Worm (Caenorhabditis elegans) whole organism, L2 larva: ENCODE data around the gene aptf-4.
A peak's percentile ranks its signal among the peaks of the same experiment; 100 is the strongest.

Source experiments
- C34F6.9 ChIP-seq: fragments of 150-350 bp; optimal IDR thresholded peaks from 2 replicates; lab custom pipeline; 2014; ENCODE audit warnings: missing biosample characterization, missing genetic modification characterization
- F13H6.1 ChIP-seq: sonication (generic microtip); optimal IDR thresholded peaks from 2 replicates; lab custom pipeline; 2016; ENCODE audit warnings: missing genetic modification characterization, missing compliant biosample characterization
- R02D3.7 ChIP-seq: fragments of 150-350 bp; optimal IDR thresholded peaks from 2 replicates; lab custom pipeline; 2014; ENCODE audit warnings: missing biosample characterization, missing genetic modification characterization
- Y55F3AM.14 ChIP-seq: fragments of 200-800 bp; sonication (Bioruptor generic); optimal IDR thresholded peaks from 2 replicates; lab custom pipeline; 2018; ENCODE audit warnings: mild to moderate bottlenecking, missing genetic modification characterization, missing compliant biosample characterization
- ZK546.5 ChIP-seq: sonication (generic microtip); optimal IDR thresholded peaks from 2 replicates; lab custom pipeline; 2017; ENCODE audit warnings: missing biosample characterization, missing genetic modification characterization
- alr-1 ChIP-seq: fragments of 150-350 bp; optimal IDR thresholded peaks from 2 replicates; lab custom pipeline; 2014; ENCODE audit warnings: missing biosample characterization, missing genetic modification characterization
- aly-2 ChIP-seq: fragments of 150-350 bp; optimal IDR thresholded peaks from 2 replicates; lab custom pipeline; 2014; ENCODE audit warnings: missing biosample characterization, missing genetic modification characterization
- ama-1 ChIP-seq: fragments of 150-350 bp; optimal IDR thresholded peaks from 2 replicates; lab custom pipeline; 2018; ENCODE audit warnings: inconsistent platforms
- blmp-1 ChIP-seq: sonication (generic microtip); optimal IDR thresholded peaks from 2 replicates; lab custom pipeline; 2017; ENCODE audit warnings: missing genetic modification characterization, mild to moderate bottlenecking, missing compliant biosample characterization, antibody characterized with exemption, moderate library complexity; ENCODE audit not compliant: insufficient read depth
- ceh-16 ChIP-seq: fragments of 150-350 bp; optimal IDR thresholded peaks from 2 replicates; lab custom pipeline; 2014; ENCODE audit warnings: missing biosample characterization, missing genetic modification characterization
- ceh-82 ChIP-seq: fragments of 150-350 bp; optimal IDR thresholded peaks from 2 replicates; lab custom pipeline; 2014; ENCODE audit warnings: missing biosample characterization, missing genetic modification characterization
- crh-2 ChIP-seq: sonication (generic microtip); optimal IDR thresholded peaks from 2 replicates; lab custom pipeline; 2017; ENCODE audit warnings: missing biosample characterization, missing genetic modification characterization
- dmd-4 ChIP-seq: sonication (generic microtip); optimal IDR thresholded peaks from 2 replicates; lab custom pipeline; 2017; ENCODE audit warnings: missing biosample characterization, missing genetic modification characterization
- egl-27 ChIP-seq: sonication (generic microtip); optimal IDR thresholded peaks from 3 replicates; lab custom pipeline; 2017; ENCODE audit warnings: missing biosample characterization, missing genetic modification reagents, missing genetic modification characterization
- elt-1 ChIP-seq: fragments of 150-350 bp; optimal IDR thresholded peaks from 2 replicates; lab custom pipeline; 2014; ENCODE audit warnings: missing biosample characterization, missing genetic modification characterization
- elt-3 ChIP-seq: sonication (generic microtip); optimal IDR thresholded peaks from 2 replicates; lab custom pipeline; 2017; ENCODE audit warnings: missing biosample characterization, missing genetic modification characterization
- fos-1 ChIP-seq: fragments of 150-350 bp; optimal IDR thresholded peaks from 2 replicates; lab custom pipeline; 2014; ENCODE audit warnings: missing biosample characterization, missing genetic modification characterization
- gmeb-1 ChIP-seq: fragments of 150-350 bp; optimal IDR thresholded peaks from 2 replicates; lab custom pipeline; 2014; ENCODE audit warnings: missing biosample characterization, missing genetic modification characterization
- lin-11 ChIP-seq: fragments of 150-350 bp; sonication (generic microtip); optimal IDR thresholded peaks from 2 replicates; lab custom pipeline; 2014; ENCODE audit warnings: missing biosample characterization, missing genetic modification characterization, inconsistent platforms, mixed read lengths
- lin-13 ChIP-seq: fragments of 150-350 bp; optimal IDR thresholded peaks from 2 replicates; lab custom pipeline; 2014; ENCODE audit warnings: missing biosample characterization, missing genetic modification reagents, missing genetic modification characterization
- lin-39 ChIP-seq: fragments of 150-350 bp; optimal IDR thresholded peaks from 2 replicates; lab custom pipeline; 2014; ENCODE audit warnings: missing biosample characterization, missing genetic modification reagents, missing genetic modification characterization
- lsy-2 ChIP-seq, 2 experiments: fragments of 150-350 bp in 1 of 2; sonication (generic microtip) in 1 of 2; optimal IDR thresholded peaks; 2 replicates each; lab custom pipeline; 2014 to 2017; ENCODE audit warnings: missing biosample characterization in 2 of 2, missing genetic modification characterization in 2 of 2
- mab-5 ChIP-seq: fragments of 150-350 bp; optimal IDR thresholded peaks from 2 replicates; lab custom pipeline; 2014; ENCODE audit warnings: missing biosample characterization, missing genetic modification characterization
- mbf-1 ChIP-seq: sonication (generic microtip); optimal IDR thresholded peaks from 2 replicates; lab custom pipeline; 2017; ENCODE audit warnings: missing biosample characterization, missing genetic modification characterization
- mdl-1 ChIP-seq, 2 experiments: fragments of 150-350 bp in 1 of 2; sonication (generic microtip) in 1 of 2; optimal IDR thresholded peaks; 2 replicates each; lab custom pipeline; 2017; ENCODE audit warnings: missing biosample characterization in 2 of 2, missing genetic modification characterization in 2 of 2
- nhr-10 ChIP-seq: sonication (generic microtip); optimal IDR thresholded peaks from 2 replicates; lab custom pipeline; 2017; ENCODE audit warnings: missing biosample characterization, missing genetic modification characterization
- nhr-11 ChIP-seq: fragments of 150-350 bp; optimal IDR thresholded peaks from 2 replicates; lab custom pipeline; 2014; ENCODE audit warnings: missing biosample characterization, missing genetic modification characterization
- nhr-12 ChIP-seq: fragments of 150-350 bp; optimal IDR thresholded peaks from 2 replicates; lab custom pipeline; 2014; ENCODE audit warnings: missing biosample characterization, missing genetic modification characterization
- nhr-129 ChIP-seq: fragments of 150-350 bp; optimal IDR thresholded peaks from 2 replicates; lab custom pipeline; 2014; ENCODE audit warnings: missing biosample characterization, missing genetic modification characterization
- nhr-21 ChIP-seq: fragments of 150-350 bp; optimal IDR thresholded peaks from 2 replicates; lab custom pipeline; 2014; ENCODE audit warnings: missing biosample characterization, missing genetic modification characterization
- nhr-23 ChIP-seq: fragments of 150-350 bp; optimal IDR thresholded peaks from 2 replicates; lab custom pipeline; 2014; ENCODE audit warnings: missing biosample characterization, missing genetic modification reagents, missing genetic modification characterization
- nhr-237 ChIP-seq: fragments of 150-350 bp; optimal IDR thresholded peaks from 2 replicates; lab custom pipeline; 2014; ENCODE audit warnings: missing biosample characterization, missing genetic modification characterization
- nhr-25 ChIP-seq: fragments of 150-350 bp; sonication (generic microtip); optimal IDR thresholded peaks from 3 replicates; lab custom pipeline; 2014; ENCODE audit warnings: missing biosample characterization, missing genetic modification characterization
- nhr-6 ChIP-seq: fragments of 150-350 bp; optimal IDR thresholded peaks from 2 replicates; lab custom pipeline; 2014; ENCODE audit warnings: missing biosample characterization, missing genetic modification characterization
- nhr-77 ChIP-seq: fragments of 150-350 bp; optimal IDR thresholded peaks from 2 replicates; lab custom pipeline; 2014; ENCODE audit warnings: missing biosample characterization, missing genetic modification characterization
- peb-1 ChIP-seq: fragments of 150-350 bp; optimal IDR thresholded peaks from 2 replicates; lab custom pipeline; 2014; ENCODE audit warnings: missing biosample characterization, missing genetic modification characterization
- sem-4 ChIP-seq: fragments of 150-350 bp; optimal IDR thresholded peaks from 2 replicates; lab custom pipeline; 2014; ENCODE audit warnings: missing biosample characterization, missing genetic modification reagents, missing genetic modification characterization
- skn-1 ChIP-seq: sonication (generic microtip); optimal IDR thresholded peaks from 2 replicates; lab custom pipeline; 2017; ENCODE audit warnings: missing biosample characterization, missing genetic modification characterization
- sma-3 ChIP-seq: sonication (generic microtip); optimal IDR thresholded peaks from 2 replicates; lab custom pipeline; 2016; ENCODE audit warnings: missing genetic modification reagents, missing genetic modification characterization, missing compliant biosample characterization
- sma-9 ChIP-seq, 2 experiments: fragments of 150-350 bp in 1 of 2; sonication (generic microtip) in 1 of 2; optimal IDR thresholded peaks; 2 replicates each; lab custom pipeline; 2014 to 2016; ENCODE audit warnings: missing genetic modification characterization in 2 of 2, mild to moderate bottlenecking in 1 of 2, missing biosample characterization in 1 of 2, missing compliant biosample characterization in 1 of 2, missing genetic modification reagents in 1 of 2, moderate library complexity in 1 of 2
- snpc-4 ChIP-seq: fragments of 150-350 bp; optimal IDR thresholded peaks from 2 replicates; lab custom pipeline; 2014; ENCODE audit warnings: missing biosample characterization, missing genetic modification characterization
- unc-39 ChIP-seq: fragments of 150-350 bp; optimal IDR thresholded peaks from 2 replicates; lab custom pipeline; 2014; ENCODE audit warnings: missing biosample characterization, missing genetic modification characterization
- unc-55 ChIP-seq: fragments of 150-350 bp; sonication (generic microtip); optimal IDR thresholded peaks from 3 replicates; lab custom pipeline; 2014; ENCODE audit warnings: missing biosample characterization, missing genetic modification reagents, missing genetic modification characterization
- unc-62 ChIP-seq: fragments of 150-350 bp; optimal IDR thresholded peaks from 2 replicates; lab custom pipeline; 2014; ENCODE audit warnings: missing biosample characterization, missing genetic modification reagents, missing genetic modification characterization
- zag-1 ChIP-seq: fragments of 150-350 bp; optimal IDR thresholded peaks from 2 replicates; lab custom pipeline; 2014; ENCODE audit warnings: missing biosample characterization, missing genetic modification characterization
- ztf-1 ChIP-seq: fragments of 200-800 bp; sonication (Bioruptor generic); conservative IDR thresholded peaks from 2 replicates; pipeline ENCODE4 v1.3.6; 2022; ENCODE audit warnings: missing genetic modification characterization, missing compliant biosample characterization
- ztf-11 ChIP-seq: sonication (generic microtip); optimal IDR thresholded peaks from 2 replicates; lab custom pipeline; 2017; ENCODE audit warnings: missing biosample characterization, missing genetic modification characterization
- ztf-4 ChIP-seq: fragments of 150-350 bp; optimal IDR thresholded peaks from 2 replicates; lab custom pipeline; 2014; ENCODE audit warnings: missing biosample characterization, missing genetic modification characterization

Gene aptf-4

DNA sequence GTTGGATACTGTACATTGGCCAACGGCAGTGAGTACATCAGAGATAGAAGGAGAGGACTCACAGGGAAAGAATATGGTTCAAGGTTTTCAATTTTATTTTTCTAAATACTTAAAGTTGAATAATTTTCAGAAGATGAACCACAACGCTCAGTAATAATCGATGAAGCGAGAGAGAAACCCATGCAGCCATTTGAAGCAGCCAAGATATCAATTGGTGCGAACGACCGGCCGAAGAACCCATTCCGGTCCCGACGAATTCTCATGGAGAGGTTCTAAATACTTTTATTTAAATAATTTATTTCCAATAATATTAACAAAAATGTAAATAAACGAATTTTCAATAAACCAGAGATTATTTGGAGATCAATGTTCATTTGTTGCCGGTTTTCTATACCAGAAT lies 9.4 kb downstream of the aptf-4 start, which contains the start of gene pigg-1:
TSS of gene pigg-1 (minus strand) at position 101 of the 400 bp plus-strand sequence.
- TF ChIP-seq ama-1 (no peak), nhr-12 (tag; lab: Kevin White, UChicago) (no peak), nhr-237 (no peak), mdl-1 (tag; optimal IDR thresholded peaks at IDR 0.05; lab: Kevin White, UChicago) (no peak), mab-5 (tag; lab: Kevin White, UChicago) (no peak)

DNA sequence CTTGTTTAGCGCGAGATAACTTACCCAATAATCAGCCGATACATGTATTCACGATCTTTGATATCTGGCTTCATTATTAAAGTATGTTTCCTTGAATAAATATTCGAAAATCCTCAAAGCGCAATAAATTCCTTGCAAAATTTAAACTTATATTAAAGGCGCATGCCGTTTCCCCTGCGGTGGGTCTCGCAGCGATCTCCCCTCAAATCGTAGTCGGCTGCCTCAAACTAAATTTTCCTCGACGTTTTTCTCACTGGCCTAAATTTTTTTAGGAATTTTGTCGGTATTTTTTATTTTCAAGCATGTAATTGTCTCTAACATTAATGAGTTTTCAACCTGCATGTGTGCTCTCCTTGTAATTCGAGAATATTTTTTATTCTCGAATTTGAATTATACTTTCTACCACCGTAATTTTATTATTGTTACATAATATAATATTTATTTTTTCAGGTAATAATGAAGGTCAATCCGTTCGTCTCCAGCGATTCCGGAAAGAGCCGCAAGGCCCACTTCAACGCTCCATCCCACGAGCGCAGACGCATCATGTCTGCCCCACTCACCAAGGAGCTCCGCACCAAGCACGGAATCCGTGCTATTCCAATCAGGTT lies 11.7 kb downstream of the aptf-4 start, which contains the start of the genes cpf-1 and rpl-26:
TSS of gene cpf-1 (minus strand) at position 104 of the 608 bp plus-strand sequence.
TSS of gene rpl-26 (plus strand) at position 449 of the 608 bp plus-strand sequence.
- TF ChIP-seq nhr-237 (no peak), ZK546.5 (no peak), nhr-23 (tag; lab: Kevin White, UChicago) (no peak), lin-13 (GFP tag; lab: Kevin White, UChicago) (no peak), ceh-82 (tag; lab: Kevin White, UChicago) (no peak), C34F6.9 (tag; lab: Kevin White, UChicago) (peak; percentile 77), elt-3 (tag; lab: Kevin White, UChicago) (no peak), sem-4 (tag; lab: Kevin White, UChicago) (peak; percentile 49), R02D3.7 (tag; lab: Kevin White, UChicago) (no peak), lsy-2 (tag; optimal IDR thresholded peaks at IDR 0.05; lab: Kevin White, UChicago) (peak; percentile 22 to 89), ztf-1 (no peak), nhr-21 (tag; lab: Kevin White, UChicago) (no peak), peb-1 (tag; lab: Kevin White, UChicago) (no peak), nhr-12 (tag; lab: Kevin White, UChicago) (no peak), ztf-4 (tag; lab: Kevin White, UChicago) (no peak), nhr-25 (tag; lab: Kevin White, UChicago) (no peak), nhr-129 (tag; lab: Kevin White, UChicago) (peak; percentile 47), lin-39 (tag; lab: Kevin White, UChicago) (no peak), aly-2 (tag; lab: Kevin White, UChicago) (no peak), dmd-4 (tag; lab: Kevin White, UChicago) (no peak), lin-11 (tag; lab: Kevin White, UChicago) (no peak), unc-62 (GFP tag; lab: Kevin White, UChicago) (no peak), egl-27 (no peak), nhr-10 (no peak), blmp-1 (tag; lab: Kevin White, UChicago) (no peak), ceh-16 (tag; lab: Kevin White, UChicago) (no peak), ztf-11 (tag; lab: Kevin White, UChicago) (no peak), F13H6.1 (tag; lab: Kevin White, UChicago) (no peak), fos-1 (tag; lab: Kevin White, UChicago) (peak; percentile 33), unc-39 (tag; lab: Kevin White, UChicago) (no peak), Y55F3AM.14 (GFP tag; lab: Kevin White, UChicago) (no peak), sma-3 (GFP tag; lab: Kevin White, UChicago) (peak; percentile 4), skn-1 (tag; lab: Kevin White, UChicago) (no peak), sma-9 (GFP tag; optimal IDR thresholded peaks at IDR 0.05; lab: Kevin White, UChicago) (peak; percentile 24), sma-9 (tag; optimal IDR thresholded peaks at IDR 0.05; lab: Kevin White, UChicago) (no peak), nhr-11 (tag; lab: Kevin White, UChicago) (no peak), crh-2 (tag; lab: Kevin White, UChicago) (peak; percentile 60), mab-5 (tag; lab: Kevin White, UChicago) (no peak), zag-1 (tag; lab: Kevin White, UChicago) (no peak), unc-55 (GFP tag; lab: Kevin White, UChicago) (peak; percentile 75), alr-1 (no peak), elt-1 (no peak), mbf-1 (tag; lab: Kevin White, UChicago) (no peak), gmeb-1 (tag; lab: Kevin White, UChicago) (peak; percentile 71), snpc-4 (tag; lab: Kevin White, UChicago) (peak; percentile 75), nhr-77 (tag; lab: Kevin White, UChicago) (no peak), nhr-6 (tag; lab: Kevin White, UChicago) (no peak), mdl-1 (tag; optimal IDR thresholded peaks at IDR 0.05; lab: Kevin White, UChicago) (no peak), ama-1 (no peak)
